Fruit fly (Drosophila melanogaster) whole organism: Measurements from ENCODE around the gene kst.

Source experiments
- CG8478 ChIP-seq: fragments of >200 bp; optimal IDR thresholded peaks from 2 replicates; lab custom pipeline; 2018; ENCODE audit warnings: inconsistent platforms
- Dll ChIP-seq: fragments of >200 bp; optimal IDR thresholded peaks from 2 replicates; lab custom pipeline; 2017
- EcR ChIP-seq, 2 experiments: fragments of >200 bp; optimal IDR thresholded peaks; 2 replicates each; lab custom pipeline; 2017; ENCODE audit warnings: missing biosample characterization in 2 of 2, missing genetic modification characterization in 2 of 2, missing genetic modification reagents in 2 of 2
- pan ChIP-seq: fragments of >200 bp; optimal IDR thresholded peaks from 2 replicates; lab custom pipeline; 2017
- psq ChIP-seq: fragments of >200 bp; optimal IDR thresholded peaks from 2 replicates; lab custom pipeline; 2017
- usp ChIP-seq: fragments of >200 bp; optimal IDR thresholded peaks from 2 replicates; lab custom pipeline; 2017; ENCODE audit warnings: missing biosample characterization, missing genetic modification characterization, mixed read lengths

kst gene

DNA sequence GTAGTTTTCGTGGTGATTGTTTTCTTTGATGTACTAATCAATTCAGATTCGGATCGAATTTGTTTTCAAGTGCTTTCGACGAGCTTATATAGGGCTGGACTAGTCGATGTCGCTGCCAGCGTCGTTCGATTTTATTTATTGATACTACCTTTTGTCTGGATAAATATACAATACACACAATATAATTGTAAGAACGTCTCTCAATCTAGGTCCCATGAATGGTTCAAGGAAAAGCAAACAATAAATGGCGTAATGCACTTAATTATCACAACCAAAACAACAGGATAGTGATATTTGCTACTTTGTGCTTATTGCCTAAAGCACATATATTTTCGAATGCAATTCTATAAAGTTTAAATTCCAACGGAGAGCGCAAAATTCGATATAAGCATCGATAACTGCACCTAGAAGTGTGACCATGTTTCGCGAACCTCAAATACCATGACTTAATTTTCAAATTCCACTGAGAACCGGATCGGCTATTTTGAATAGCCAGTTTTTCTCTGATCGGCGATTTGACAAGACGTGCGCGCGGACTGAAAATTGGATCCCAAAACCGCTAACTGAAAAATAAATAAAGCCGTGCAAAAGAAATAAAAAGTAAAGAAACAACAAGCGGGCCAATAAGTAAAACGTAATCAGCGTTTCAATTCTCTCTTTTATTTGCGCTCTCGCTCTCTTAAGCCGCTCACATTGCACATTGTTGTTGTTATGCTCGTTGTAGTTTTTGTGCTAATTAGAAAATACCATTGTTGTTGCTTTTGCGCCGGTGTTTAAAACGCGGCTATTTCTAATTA, at the start of gene kst, which contains the start of gene Drsl6:
kst (plus strand) TSS at position 493 of the 797 bp plus-strand sequence.
Drsl6 (minus strand) TSS at position 51 of the 797 bp plus-strand sequence.
- TF ChIP-seq usp (GFP tag; lab: Kevin White, UChicago), result no peak
- TF ChIP-seq psq (lab: Kevin White, UChicago), result no peak
- no peak for TF ChIP-seq CG8478 (lab: Kevin White, UChicago)
- no peak for TF ChIP-seq Dll
- no peak for TF ChIP-seq pan (lab: Kevin White, UChicago)
- no peak for TF ChIP-seq EcR (GFP tag; optimal IDR thresholded peaks at IDR 0.05; lab: Kevin White, UChicago)

DNA sequence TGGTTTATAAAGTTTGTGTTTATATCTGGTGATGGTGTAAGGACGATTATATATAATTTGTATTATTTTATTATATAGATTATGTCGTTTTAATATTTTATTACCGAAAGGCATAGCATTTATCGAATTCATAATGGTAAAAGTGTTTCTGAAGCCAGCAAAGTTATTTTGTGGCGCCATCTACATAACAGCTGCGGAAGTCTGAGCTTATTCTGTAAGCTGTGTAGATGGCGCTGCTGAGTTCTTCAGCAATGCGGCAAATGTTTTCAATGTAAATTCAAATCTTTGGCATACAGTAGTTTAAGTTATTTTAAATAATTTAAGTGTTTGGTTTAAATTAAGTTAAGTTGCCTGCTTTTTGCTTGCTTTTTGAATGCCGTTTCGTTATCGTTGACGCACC, 48.2 kb upstream of the kst start:
- TF ChIP-seq Dll (no peak), CG8478 (lab: Kevin White, UChicago) (no peak), pan (lab: Kevin White, UChicago) (no peak), EcR (GFP tag; optimal IDR thresholded peaks at IDR 0.05; lab: Kevin White, UChicago) (no peak), usp (GFP tag; lab: Kevin White, UChicago) (no peak), psq (lab: Kevin White, UChicago) (no peak)

DNA sequence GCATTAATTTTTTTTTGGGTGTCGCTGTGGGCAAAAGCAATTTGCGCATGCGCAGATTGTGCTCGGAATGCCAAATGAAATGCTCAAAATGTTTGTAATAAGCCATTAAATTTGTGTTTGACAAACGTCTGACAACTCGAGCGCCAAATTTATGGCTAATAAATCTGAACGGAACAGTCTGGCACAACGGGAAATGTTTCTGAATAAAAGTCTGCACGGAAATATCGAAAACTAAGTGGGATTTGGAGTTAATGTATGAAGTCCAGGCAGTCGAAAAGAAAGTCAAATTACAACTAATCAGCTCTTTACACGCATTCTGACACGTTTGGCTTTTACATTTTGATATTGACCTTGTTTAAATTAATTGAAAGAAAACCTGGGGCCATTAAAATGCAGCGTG, 45.5 kb upstream of the kst start, which contains the start of gene CG12009:
CG12009 (plus strand) TSS at position 301 of the 400 bp plus-strand sequence.
- TF ChIP-seq usp (GFP tag; lab: Kevin White, UChicago) (no peak), psq (lab: Kevin White, UChicago) (no peak), Dll (no peak), pan (lab: Kevin White, UChicago) (no peak), EcR (GFP tag; optimal IDR thresholded peaks at IDR 0.05; lab: Kevin White, UChicago) (no peak), CG8478 (lab: Kevin White, UChicago) (no peak)

DNA sequence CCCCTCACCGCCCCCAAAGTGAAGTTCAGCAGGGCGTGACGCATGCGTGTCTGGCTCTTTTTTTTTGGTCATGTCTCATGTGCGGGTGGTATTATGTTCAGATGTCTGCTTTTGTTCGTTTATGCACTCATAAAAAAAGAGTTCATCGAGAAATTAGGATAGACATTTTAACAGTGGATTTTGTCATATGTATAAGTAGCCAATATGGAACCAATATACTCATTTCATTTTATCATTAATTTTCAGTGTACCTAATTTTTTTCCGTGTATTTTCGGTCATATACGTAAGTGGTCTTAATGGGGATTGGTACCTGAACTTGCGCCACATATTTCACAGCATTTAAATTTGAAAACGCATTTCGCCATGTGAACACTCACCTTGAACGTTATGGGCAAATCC, 36.3 kb upstream of the kst start:
- TF ChIP-seq EcR (GFP tag; optimal IDR thresholded peaks at IDR 0.05; lab: Kevin White, UChicago), result no peak
- TF ChIP-seq psq (lab: Kevin White, UChicago), result no peak
- no peak for TF ChIP-seq Dll
- no peak for TF ChIP-seq usp (GFP tag; lab: Kevin White, UChicago)
- TF ChIP-seq CG8478 (lab: Kevin White, UChicago), result no peak
- TF ChIP-seq pan (lab: Kevin White, UChicago), result no peak

DNA sequence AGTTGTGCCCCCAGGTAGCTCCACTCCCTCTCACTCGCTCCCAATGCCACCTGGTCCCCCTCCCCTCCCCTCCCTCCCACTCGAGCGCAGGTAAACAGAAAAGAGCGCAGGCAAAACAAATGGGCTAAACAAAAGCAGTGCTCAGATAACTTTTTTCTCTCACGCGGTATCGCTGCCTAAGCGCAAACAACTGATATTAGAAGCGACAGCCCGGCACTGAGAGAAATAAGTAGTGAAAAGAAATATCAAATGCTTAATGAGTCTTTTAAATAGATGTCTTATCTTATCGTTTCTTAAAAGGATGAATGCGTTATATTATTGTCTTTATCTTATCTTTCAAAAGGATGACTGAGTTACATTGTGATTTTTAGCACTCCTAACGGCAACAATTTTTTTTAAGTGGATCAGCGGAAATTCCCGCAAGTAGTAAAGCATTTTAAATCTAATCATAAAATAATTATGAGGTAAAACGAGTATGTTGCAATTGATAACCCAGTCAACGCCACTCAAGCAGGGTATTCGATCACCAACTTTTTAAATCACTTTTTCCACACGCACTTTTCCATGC, 35.4 kb upstream of the kst start:
- TF ChIP-seq EcR (GFP tag; optimal IDR thresholded peaks at IDR 0.05; lab: Kevin White, UChicago) (no peak), psq (lab: Kevin White, UChicago) (no peak), pan (lab: Kevin White, UChicago) (no peak), usp (GFP tag; lab: Kevin White, UChicago) (no peak), CG8478 (lab: Kevin White, UChicago) (no peak), Dll (no peak)

DNA sequence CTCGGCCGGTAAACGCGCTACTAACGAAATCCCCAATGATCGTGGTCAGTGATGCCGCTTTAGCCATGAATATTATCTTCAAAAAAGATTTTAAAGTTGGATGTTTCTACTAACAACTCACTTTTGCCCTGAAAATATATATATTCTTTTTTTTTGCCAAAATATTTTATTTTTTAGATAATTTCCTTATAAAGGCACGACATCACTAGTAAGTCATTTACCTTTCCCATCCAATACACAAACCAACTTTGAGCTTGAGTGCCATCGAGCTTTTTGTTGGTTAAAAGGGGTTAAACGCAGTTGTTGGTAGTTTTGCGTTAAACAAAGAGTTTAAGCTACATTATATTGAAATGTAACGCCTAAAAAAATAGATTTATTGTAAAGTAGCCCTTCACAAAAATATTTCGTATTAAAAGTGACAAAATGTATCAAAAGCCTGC, 33.6 kb upstream of the kst start, which contains the start of gene CG14968:
CG14968 (minus strand) TSS at position 26 of the 440 bp plus-strand sequence.
- TF ChIP-seq EcR (GFP tag; optimal IDR thresholded peaks at IDR 0.05; lab: Kevin White, UChicago) (no peak), psq (lab: Kevin White, UChicago) (no peak), pan (lab: Kevin White, UChicago) (no peak), Dll (no peak), usp (GFP tag; lab: Kevin White, UChicago) (no peak), CG8478 (lab: Kevin White, UChicago) (no peak)

DNA sequence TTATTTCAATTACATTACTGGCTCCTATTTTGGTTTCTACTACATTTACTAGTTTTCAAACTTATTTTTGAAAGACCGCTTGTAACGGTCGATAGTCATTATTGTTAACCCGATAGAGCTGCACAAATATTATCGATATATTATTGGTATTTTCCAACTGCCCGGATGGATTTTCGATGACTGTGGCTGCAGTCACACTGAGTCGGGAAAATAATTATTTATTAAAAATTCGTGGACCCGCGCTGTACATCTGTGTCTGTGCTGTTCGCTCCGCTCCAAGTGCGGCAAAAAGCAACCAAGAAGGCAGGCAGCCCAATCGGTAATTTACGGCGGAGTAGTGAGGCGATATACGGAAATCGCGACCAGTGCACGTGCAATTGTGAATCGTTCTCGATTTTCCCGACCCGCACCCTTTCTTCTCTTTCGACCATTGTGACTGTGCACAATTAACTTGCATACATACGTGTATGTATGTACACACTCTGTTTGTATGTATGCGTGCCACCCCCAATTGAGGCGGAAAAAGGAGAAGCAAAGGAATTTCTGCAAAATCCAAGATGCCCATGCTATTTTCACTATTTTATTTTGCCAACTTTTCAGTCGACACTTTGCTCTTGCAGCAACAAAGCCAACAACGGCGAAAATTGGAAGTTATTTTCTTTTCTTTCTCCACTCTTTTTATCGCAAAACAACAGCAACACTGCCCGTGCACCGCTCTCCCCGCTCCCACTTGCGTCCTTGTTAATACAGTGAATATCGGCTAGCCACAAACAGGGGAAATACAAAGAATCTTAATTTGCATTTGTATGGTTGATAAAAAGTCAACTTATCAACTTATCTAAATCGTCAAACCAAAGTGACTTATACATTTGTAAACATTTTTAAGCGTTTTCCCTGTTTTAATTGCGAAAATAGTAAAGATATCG, 32.9 kb upstream of the kst start, which contains the start of gene ZnT63C:
ZnT63C (plus strand) TSS at position 175 of the 926 bp plus-strand sequence.
- no peak for TF ChIP-seq psq (lab: Kevin White, UChicago)
- TF ChIP-seq CG8478 (lab: Kevin White, UChicago), result no peak
- no peak for TF ChIP-seq usp (GFP tag; lab: Kevin White, UChicago)
- no peak for TF ChIP-seq Dll
- TF ChIP-seq pan (lab: Kevin White, UChicago), result no peak
- TF ChIP-seq EcR (GFP tag; optimal IDR thresholded peaks at IDR 0.05; lab: Kevin White, UChicago), result no peak

DNA sequence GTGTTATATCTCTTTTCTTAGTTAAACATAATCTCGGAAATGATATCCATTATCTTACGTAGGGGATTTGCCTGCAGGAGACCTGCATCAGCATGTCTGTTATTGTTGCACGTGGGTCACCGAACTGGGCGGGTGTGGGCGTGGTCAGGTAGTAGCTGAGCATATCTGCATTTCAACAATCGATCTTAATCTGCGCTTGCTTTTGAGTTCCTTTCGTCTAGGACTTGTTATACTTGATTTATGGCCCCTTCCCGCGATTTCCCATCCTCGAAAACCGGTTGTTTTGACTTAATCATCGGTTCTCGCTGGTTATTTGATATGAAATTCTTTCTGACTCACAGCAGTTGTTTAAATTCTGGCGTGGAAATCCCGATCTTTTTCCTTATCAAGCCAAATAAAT, 31.9 kb upstream of the kst start:
- TF ChIP-seq pan (lab: Kevin White, UChicago) (no peak), EcR (GFP tag; optimal IDR thresholded peaks at IDR 0.05; lab: Kevin White, UChicago) (no peak), Dll (no peak), usp (GFP tag; lab: Kevin White, UChicago) (no peak), CG8478 (lab: Kevin White, UChicago) (no peak), psq (lab: Kevin White, UChicago) (no peak)

DNA sequence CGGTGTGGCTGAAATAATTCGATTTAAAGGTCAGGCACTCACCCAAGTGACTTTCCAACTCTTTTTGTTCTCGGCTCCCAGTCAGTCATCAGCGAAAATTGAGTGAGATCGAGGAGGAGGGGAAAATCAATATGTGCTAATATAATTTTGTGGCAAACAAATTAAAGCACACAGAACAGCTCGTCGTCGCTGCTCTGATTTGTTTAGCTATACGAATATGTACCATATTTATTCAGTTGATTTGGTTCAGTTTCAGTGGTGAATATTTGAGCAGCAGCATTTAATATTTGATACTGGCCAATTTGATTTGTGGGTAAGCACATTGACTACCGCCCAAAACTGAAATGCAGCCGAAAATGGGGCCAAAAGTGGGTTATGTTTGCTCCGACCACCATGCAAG, 31.2 kb upstream of the kst start:
- TF ChIP-seq CG8478 (lab: Kevin White, UChicago) (no peak), pan (lab: Kevin White, UChicago) (no peak), EcR (GFP tag; optimal IDR thresholded peaks at IDR 0.05; lab: Kevin White, UChicago) (no peak), psq (lab: Kevin White, UChicago) (no peak), usp (GFP tag; lab: Kevin White, UChicago) (no peak), Dll (no peak)

DNA sequence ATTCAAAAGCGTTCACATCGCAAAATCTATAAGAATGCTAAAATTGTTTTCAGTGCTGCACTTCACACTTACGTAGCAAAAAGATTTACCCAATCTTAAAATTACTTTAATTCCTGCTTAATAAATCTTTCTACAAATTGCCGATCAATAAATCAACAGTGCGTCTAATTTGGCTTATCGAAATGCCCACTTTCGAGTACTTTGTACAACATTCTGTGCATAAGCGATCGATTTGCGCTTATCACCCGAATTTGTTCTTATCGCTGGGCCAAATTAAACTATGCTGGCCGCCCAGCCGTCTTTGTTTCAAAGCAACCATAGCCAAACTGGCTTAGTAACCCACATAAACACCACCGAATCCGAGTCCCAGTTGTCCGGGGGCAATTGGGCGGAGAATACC, 30.1 kb upstream of the kst start:
- TF ChIP-seq pan (lab: Kevin White, UChicago), result no peak
- TF ChIP-seq usp (GFP tag; lab: Kevin White, UChicago), result no peak
- no peak for TF ChIP-seq EcR (GFP tag; optimal IDR thresholded peaks at IDR 0.05; lab: Kevin White, UChicago)
- no peak for TF ChIP-seq Dll
- no peak for TF ChIP-seq CG8478 (lab: Kevin White, UChicago)
- TF ChIP-seq psq (lab: Kevin White, UChicago), result no peak
